Worm (Caenorhabditis elegans) whole organism, mixed stage, embryonic: ENCODE measurements around the gene F10E7.1.
A peak's percentile ranks its signal among the peaks of the same experiment; 100 is the strongest.

Source experiments
- M03D4.4 ChIP-seq: sonication (generic microtip); optimal IDR thresholded peaks from 2 replicates; lab custom pipeline; 2017; ENCODE audit warnings: mild to moderate bottlenecking, missing genetic modification characterization, missing compliant biosample characterization
- bed-3 ChIP-seq: fragments of 200-800 bp; sonication (Bioruptor generic); optimal IDR thresholded peaks from 3 replicates; lab custom pipeline; 2018; ENCODE audit warnings: mild to moderate bottlenecking, missing genetic modification characterization, moderate library complexity, missing compliant biosample characterization
- blmp-1 ChIP-seq: fragments of 150-350 bp; optimal IDR thresholded peaks from 2 replicates; lab custom pipeline; 2014; ENCODE audit warnings: missing biosample characterization, missing genetic modification characterization
- ceh-39 ChIP-seq: fragments of 150-350 bp; optimal IDR thresholded peaks from 2 replicates; lab custom pipeline; 2014; ENCODE audit warnings: missing biosample characterization, missing genetic modification characterization
- ceh-83 ChIP-seq: fragments of 200-800 bp; sonication (Bioruptor generic); optimal IDR thresholded peaks from 2 replicates; lab custom pipeline; 2018; ENCODE audit warnings: mild to moderate bottlenecking, missing genetic modification characterization, missing compliant biosample characterization
- ces-1 ChIP-seq: fragments of 150-350 bp; optimal IDR thresholded peaks from 2 replicates; lab custom pipeline; 2014; ENCODE audit warnings: missing biosample characterization, missing genetic modification reagents, missing genetic modification characterization
- cnd-1 ChIP-seq: fragments of 200-800 bp; sonication (Bioruptor generic); optimal IDR thresholded peaks from 2 replicates; lab custom pipeline; 2018; ENCODE audit warnings: mild to moderate bottlenecking, missing genetic modification characterization, missing compliant biosample characterization
- drap-1 ChIP-seq: fragments of 200-800 bp; sonication (Bioruptor generic); optimal IDR thresholded peaks from 3 replicates; lab custom pipeline; 2018; ENCODE audit warnings: mild to moderate bottlenecking, missing genetic modification characterization, missing compliant biosample characterization
- elt-3 ChIP-seq: fragments of 150-350 bp; optimal IDR thresholded peaks from 2 replicates; lab custom pipeline; 2014; ENCODE audit warnings: missing biosample characterization, missing genetic modification characterization
- flh-1 ChIP-seq: fragments of 200-800 bp; sonication (Bioruptor generic); optimal IDR thresholded peaks from 2 replicates; lab custom pipeline; 2018; ENCODE audit warnings: mild to moderate bottlenecking, missing genetic modification characterization, moderate library complexity, missing compliant biosample characterization
- hlh-1 ChIP-seq: fragments of 150-350 bp; optimal IDR thresholded peaks from 2 replicates; lab custom pipeline; 2014; ENCODE audit warnings: missing biosample characterization, missing genetic modification reagents, missing genetic modification characterization
- lin-13 ChIP-seq: fragments of 150-350 bp; optimal IDR thresholded peaks from 2 replicates; lab custom pipeline; 2014; ENCODE audit warnings: missing biosample characterization, missing genetic modification characterization
- lin-32 ChIP-seq: fragments of 200-800 bp; sonication (Bioruptor generic); optimal IDR thresholded peaks from 2 replicates; lab custom pipeline; 2018; ENCODE audit warnings: mild to moderate bottlenecking, missing genetic modification characterization, missing compliant biosample characterization
- lsy-2 ChIP-seq: fragments of 150-350 bp; optimal IDR thresholded peaks from 2 replicates; lab custom pipeline; 2014; ENCODE audit warnings: missing biosample characterization, missing genetic modification characterization
- mab-5 ChIP-seq: fragments of 150-350 bp; optimal IDR thresholded peaks from 2 replicates; lab custom pipeline; 2014; ENCODE audit warnings: missing biosample characterization, missing genetic modification characterization
- mep-1 ChIP-seq: fragments of 150-350 bp; optimal IDR thresholded peaks from 2 replicates; lab custom pipeline; 2017; ENCODE audit warnings: missing biosample characterization, missing genetic modification reagents, missing genetic modification characterization, inconsistent platforms
- mls-2 ChIP-seq: sonication (generic microtip); optimal IDR thresholded peaks from 2 replicates; lab custom pipeline; 2016; ENCODE audit warnings: mild to moderate bottlenecking, missing genetic modification characterization, moderate library complexity, missing compliant biosample characterization
- nhr-12 ChIP-seq: fragments of 150-350 bp; optimal IDR thresholded peaks from 2 replicates; lab custom pipeline; 2014; ENCODE audit warnings: missing biosample characterization, missing genetic modification characterization
- nhr-2 ChIP-seq: fragments of 150-350 bp; optimal IDR thresholded peaks from 2 replicates; lab custom pipeline; 2014; ENCODE audit warnings: missing biosample characterization, missing genetic modification characterization
- nhr-237 ChIP-seq: fragments of 150-350 bp; optimal IDR thresholded peaks from 2 replicates; lab custom pipeline; 2014; ENCODE audit warnings: missing biosample characterization, missing genetic modification characterization
- nhr-28 ChIP-seq: fragments of 150-350 bp; optimal IDR thresholded peaks from 2 replicates; lab custom pipeline; 2014; ENCODE audit warnings: missing biosample characterization, missing genetic modification characterization
- nhr-76 ChIP-seq: sonication (generic microtip); optimal IDR thresholded peaks from 2 replicates; lab custom pipeline; 2017; ENCODE audit warnings: missing biosample characterization, missing genetic modification characterization
- pha-4 ChIP-seq: fragments of 150-350 bp; optimal IDR thresholded peaks from 2 replicates; lab custom pipeline; 2018; ENCODE audit warnings: missing biosample characterization, missing genetic modification reagents, missing genetic modification characterization
- sem-2 ChIP-seq: fragments of 200-800 bp; sonication (Bioruptor generic); optimal IDR thresholded peaks from 2 replicates; lab custom pipeline; 2018; ENCODE audit warnings: mild to moderate bottlenecking, missing genetic modification characterization, missing compliant biosample characterization
- snpc-4 ChIP-seq: fragments of 150-350 bp; optimal IDR thresholded peaks from 2 replicates; lab custom pipeline; 2014; ENCODE audit warnings: missing biosample characterization, missing genetic modification characterization
- sptf-1 ChIP-seq: sonication (generic microtip); optimal IDR thresholded peaks from 2 replicates; lab custom pipeline; 2017; ENCODE audit warnings: mild to moderate bottlenecking, missing genetic modification characterization, moderate library complexity, missing compliant biosample characterization
- tbx-8 ChIP-seq: fragments of 200-800 bp; sonication (Bioruptor generic); optimal IDR thresholded peaks from 2 replicates; lab custom pipeline; 2018; ENCODE audit warnings: mild to moderate bottlenecking, missing genetic modification characterization, moderate library complexity, missing compliant biosample characterization
- unc-120 ChIP-seq: sonication (generic microtip); optimal IDR thresholded peaks from 2 replicates; lab custom pipeline; 2017; ENCODE audit warnings: missing genetic modification characterization, missing compliant biosample characterization; ENCODE audit not compliant: poor library complexity, severe bottlenecking
- unc-62 ChIP-seq: fragments of 150-350 bp; optimal IDR thresholded peaks from 2 replicates; lab custom pipeline; 2014; ENCODE audit warnings: missing biosample characterization, missing genetic modification reagents, missing genetic modification characterization
- zip-8 ChIP-seq: fragments of 150-350 bp; optimal IDR thresholded peaks from 2 replicates; lab custom pipeline; 2014; ENCODE audit warnings: missing biosample characterization, missing genetic modification characterization
- ztf-11 ChIP-seq: fragments of 150-350 bp; optimal IDR thresholded peaks from 2 replicates; lab custom pipeline; 2014; ENCODE audit warnings: missing biosample characterization, missing genetic modification characterization

F10E7.1 gene

DNA sequence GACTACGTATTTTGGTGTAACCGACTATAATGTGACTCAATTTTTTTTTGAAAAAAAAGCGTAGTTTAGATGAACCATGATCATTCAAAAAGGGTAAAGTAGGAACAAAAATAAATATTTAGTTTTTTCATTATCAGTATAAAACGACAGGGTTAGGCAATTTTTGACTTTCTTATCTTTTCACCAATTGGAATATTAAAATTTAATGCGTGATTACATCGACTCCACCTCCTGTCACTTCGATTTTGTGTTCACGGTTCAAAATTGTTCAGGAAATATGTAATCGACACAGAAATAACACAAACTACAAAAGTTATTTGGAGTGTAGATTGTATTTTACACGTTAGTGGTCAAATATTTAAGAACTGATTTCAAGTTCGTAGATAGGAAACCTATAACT is 40.2 kb downstream of the F10E7.1 start:
- no peak for TF ChIP-seq lin-13 (tag; lab: Kevin White, UChicago)
- no peak for TF ChIP-seq M03D4.4 (tag; lab: Kevin White, UChicago)
- no peak for TF ChIP-seq sptf-1 (tag; lab: Kevin White, UChicago)
- TF ChIP-seq blmp-1 (tag; lab: Kevin White, UChicago) = no peak
- no peak for TF ChIP-seq nhr-2
- no peak for TF ChIP-seq mep-1 (tag; lab: Kevin White, UChicago)
- TF ChIP-seq nhr-28 (tag; lab: Kevin White, UChicago) = no peak
- no peak for TF ChIP-seq nhr-12 (tag; lab: Kevin White, UChicago)
- no peak for TF ChIP-seq unc-62 (GFP tag; lab: Kevin White, UChicago)
- no peak for TF ChIP-seq bed-3 (GFP tag; lab: Kevin White, UChicago)
- TF ChIP-seq cnd-1 = no peak
- no peak for TF ChIP-seq sem-2 (GFP tag; lab: Kevin White, UChicago)
- no peak for TF ChIP-seq pha-4 (tag; lab: Kevin White, UChicago)
- TF ChIP-seq lsy-2 = no peak

DNA sequence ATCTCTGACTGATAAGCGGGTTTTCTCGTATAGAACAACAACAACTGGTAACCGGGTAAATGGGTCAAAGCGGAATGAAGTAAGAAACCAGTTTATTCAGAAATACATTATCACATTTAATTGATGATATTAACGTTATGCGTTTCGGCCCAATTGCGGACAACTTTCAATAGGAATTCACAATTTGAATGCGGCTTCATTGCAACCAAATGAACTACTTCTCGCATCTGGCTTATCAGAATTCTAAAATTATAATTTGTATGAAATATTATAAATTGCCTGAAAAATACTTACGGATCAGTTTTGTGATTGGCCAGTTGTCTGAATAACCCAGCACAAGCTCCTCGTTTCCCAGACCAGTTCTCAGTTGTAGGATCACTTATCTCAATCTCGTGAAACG is 42.2 kb downstream of the F10E7.1 start, which contains the start of gene col-36:
col-36 (minus strand) TSS at position 101 of the 400 bp plus-strand sequence.
- TF ChIP-seq ztf-11 (no peak), mab-5 (tag; lab: Kevin White, UChicago) (no peak), unc-62 (GFP tag; lab: Kevin White, UChicago) (no peak), blmp-1 (tag; lab: Kevin White, UChicago) (no peak), ceh-39 (tag; lab: Kevin White, UChicago) (no peak), lsy-2 (no peak), nhr-76 (no peak), lin-32 (GFP tag; lab: Kevin White, UChicago) (no peak), sem-2 (GFP tag; lab: Kevin White, UChicago) (no peak), M03D4.4 (tag; lab: Kevin White, UChicago) (no peak), unc-120 (tag; lab: Kevin White, UChicago) (no peak), hlh-1 (no peak), sptf-1 (tag; lab: Kevin White, UChicago) (no peak), snpc-4 (tag; lab: Kevin White, UChicago) (no peak)

DNA sequence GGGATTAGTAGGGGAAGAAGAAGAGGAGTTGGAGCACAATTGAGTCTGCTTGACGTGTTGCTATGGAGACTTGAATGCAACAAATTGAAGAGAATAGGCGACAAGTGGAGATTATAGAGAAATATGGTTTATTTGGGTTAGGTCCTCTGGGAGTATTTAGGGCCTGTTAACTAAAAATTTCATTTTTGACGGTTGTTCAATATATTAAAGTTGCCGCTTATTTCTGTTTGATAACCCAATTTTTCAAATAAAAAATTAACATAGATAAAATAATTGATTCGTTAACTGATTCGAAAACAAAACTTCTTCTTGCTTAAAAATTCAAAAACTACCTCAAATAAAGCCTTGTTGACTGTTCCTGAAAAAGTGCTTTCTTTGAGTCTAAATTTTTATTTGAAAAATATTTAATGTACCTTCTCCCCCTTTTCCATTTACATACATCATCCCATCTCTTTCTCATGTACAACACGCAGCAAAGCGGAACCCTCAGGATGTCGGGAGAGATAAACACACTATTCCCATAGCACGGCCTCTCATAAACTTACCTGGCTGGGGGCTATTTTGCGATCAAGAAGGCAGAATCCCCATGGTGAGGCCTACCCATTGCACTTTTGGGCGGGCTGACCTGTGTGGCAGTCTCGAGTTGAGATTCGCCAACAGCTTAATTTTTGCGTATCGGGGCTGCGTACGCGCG is 44.9 kb downstream of the F10E7.1 start, which contains the start of gene dyf-13:
dyf-13 (minus strand) TSS at position 51 of the 694 bp plus-strand sequence.
- TF ChIP-seq nhr-237 = no peak
- TF ChIP-seq mls-2 = no peak
- no peak for TF ChIP-seq pha-4 (tag; lab: Kevin White, UChicago)

DNA sequence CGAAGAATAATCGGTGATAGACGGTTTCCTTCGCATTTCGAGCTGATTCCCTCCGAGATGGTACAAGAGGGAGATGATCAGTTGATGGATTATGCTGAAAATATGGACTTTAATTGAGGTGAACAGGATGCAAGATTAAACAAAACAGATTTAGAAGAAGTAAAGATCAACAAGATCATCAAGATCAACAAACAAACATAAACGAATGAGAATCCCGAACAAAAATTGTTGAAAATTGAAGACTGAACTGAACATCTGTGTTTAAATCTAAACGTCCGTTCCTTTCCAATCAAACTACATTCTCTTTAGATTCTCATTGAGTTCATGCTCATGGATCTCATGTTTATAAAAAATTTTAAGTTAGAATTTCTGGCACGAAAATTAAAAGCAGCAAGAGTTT is 48.3 kb downstream of the F10E7.1 start, which contains the start of gene glc-4:
glc-4 (minus strand) TSS at position 101 of the 400 bp plus-strand sequence.
- TF ChIP-seq ceh-39 (tag; lab: Kevin White, UChicago) (no peak), lin-13 (tag; lab: Kevin White, UChicago) (no peak), flh-1 (GFP tag; lab: Kevin White, UChicago) (no peak), nhr-237 (no peak), M03D4.4 (tag; lab: Kevin White, UChicago) (no peak), drap-1 (GFP tag; lab: Kevin White, UChicago) (no peak), nhr-76 (no peak), ztf-11 (no peak), ceh-83 (no peak), bed-3 (GFP tag; lab: Kevin White, UChicago) (no peak), zip-8 (tag; lab: Kevin White, UChicago) (no peak), tbx-8 (no peak), elt-3 (tag; lab: Kevin White, UChicago) (no peak), lin-32 (GFP tag; lab: Kevin White, UChicago) (no peak), ces-1 (GFP tag; lab: Kevin White, UChicago) (no peak), mls-2 (no peak), nhr-28 (tag; lab: Kevin White, UChicago) (no peak)

DNA sequence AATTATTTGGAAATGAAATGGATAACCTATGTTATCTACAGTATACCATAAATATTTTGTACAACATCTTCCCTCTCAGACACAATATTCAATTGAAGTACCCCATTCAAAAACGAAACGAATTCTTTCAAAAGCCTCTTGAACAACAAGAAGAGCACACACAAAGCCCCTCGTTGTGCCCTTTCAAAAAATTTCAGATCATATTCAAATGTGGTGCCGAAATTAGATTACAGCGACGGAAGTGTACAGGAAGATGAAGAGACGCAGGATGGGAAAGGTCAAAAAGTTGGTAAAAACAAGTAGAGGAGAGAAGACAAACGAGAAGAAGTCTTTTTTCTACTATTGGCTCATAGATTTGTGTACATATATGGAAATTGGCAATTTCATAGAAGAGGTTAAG is 49.6 kb downstream of the F10E7.1 start:
- no peak for TF ChIP-seq nhr-12 (tag; lab: Kevin White, UChicago)
- TF ChIP-seq ces-1 (GFP tag; lab: Kevin White, UChicago) = peak; percentile 66
